Worm (Caenorhabditis elegans) whole organism, mixed stage, embryonic: ENCODE results near the gene F26F2.4.

ENCODE experiments used
- M03D4.4 ChIP-seq: sonication (generic microtip); optimal IDR thresholded peaks from 2 replicates; lab custom pipeline; 2017; ENCODE audit warnings: mild to moderate bottlenecking, missing genetic modification characterization, missing compliant biosample characterization
- elt-1 ChIP-seq: sonication (generic microtip); optimal IDR thresholded peaks from 2 replicates; lab custom pipeline; 2017; ENCODE audit warnings: missing genetic modification characterization, mild to moderate bottlenecking, missing compliant biosample characterization, antibody characterized with exemption, moderate library complexity, borderline replicate concordance; ENCODE audit not compliant: insufficient read depth
- elt-3 ChIP-seq: fragments of 150-350 bp; optimal IDR thresholded peaks from 2 replicates; lab custom pipeline; 2014; ENCODE audit warnings: missing biosample characterization, missing genetic modification characterization
- lin-32 ChIP-seq: fragments of 200-800 bp; sonication (Bioruptor generic); optimal IDR thresholded peaks from 2 replicates; lab custom pipeline; 2018; ENCODE audit warnings: mild to moderate bottlenecking, missing genetic modification characterization, missing compliant biosample characterization
- mls-2 ChIP-seq: sonication (generic microtip); optimal IDR thresholded peaks from 2 replicates; lab custom pipeline; 2016; ENCODE audit warnings: mild to moderate bottlenecking, missing genetic modification characterization, moderate library complexity, missing compliant biosample characterization
- nhr-237 ChIP-seq: fragments of 150-350 bp; optimal IDR thresholded peaks from 2 replicates; lab custom pipeline; 2014; ENCODE audit warnings: missing biosample characterization, missing genetic modification characterization
- nhr-28 ChIP-seq: fragments of 150-350 bp; optimal IDR thresholded peaks from 2 replicates; lab custom pipeline; 2014; ENCODE audit warnings: missing biosample characterization, missing genetic modification characterization
- sem-2 ChIP-seq: fragments of 200-800 bp; sonication (Bioruptor generic); optimal IDR thresholded peaks from 2 replicates; lab custom pipeline; 2018; ENCODE audit warnings: mild to moderate bottlenecking, missing genetic modification characterization, missing compliant biosample characterization
- unc-120 ChIP-seq: sonication (generic microtip); optimal IDR thresholded peaks from 2 replicates; lab custom pipeline; 2017; ENCODE audit warnings: missing genetic modification characterization, missing compliant biosample characterization; ENCODE audit not compliant: poor library complexity, severe bottlenecking
- unc-39 ChIP-seq: fragments of 150-350 bp; optimal IDR thresholded peaks from 2 replicates; lab custom pipeline; 2014; ENCODE audit warnings: missing biosample characterization, missing genetic modification characterization
- zip-8 ChIP-seq: fragments of 150-350 bp; optimal IDR thresholded peaks from 2 replicates; lab custom pipeline; 2014; ENCODE audit warnings: missing biosample characterization, missing genetic modification characterization

DNA sequence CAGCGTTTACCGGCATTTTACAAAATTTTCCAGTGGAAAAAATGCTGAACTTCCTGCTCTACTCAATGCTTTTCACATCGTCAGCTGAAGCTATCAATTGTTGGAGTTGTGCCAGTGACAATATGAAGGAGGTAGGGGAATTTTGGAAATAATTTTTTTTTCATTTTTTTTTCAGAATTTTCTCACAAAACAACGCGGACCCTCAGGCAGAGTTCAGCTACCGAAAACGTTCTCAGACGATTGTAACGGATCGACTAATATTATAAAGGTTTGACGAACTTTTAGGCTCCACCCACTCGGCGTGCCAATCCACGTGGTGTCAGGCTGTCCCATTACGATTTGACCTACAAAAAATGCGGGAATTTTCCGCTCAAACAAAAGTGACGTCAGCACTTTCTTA, 10.4 kb downstream of the F26F2.4 start, which contains the start of gene F26F2.8:
- TF ChIP-seq unc-39, result no peak
- no peak for TF ChIP-seq zip-8
- no peak for TF ChIP-seq nhr-28
- no peak for TF ChIP-seq nhr-237 (tag; lab: Kevin White, UChicago)
- TF ChIP-seq sem-2 (GFP tag; lab: Kevin White, UChicago), result no peak
- no peak for TF ChIP-seq lin-32 (GFP tag; lab: Kevin White, UChicago)
- TF ChIP-seq elt-1, result no peak
- TF ChIP-seq mls-2, result no peak
- TF ChIP-seq elt-3 (tag; lab: Kevin White, UChicago), result no peak
- no peak for TF ChIP-seq M03D4.4 (tag; lab: Kevin White, UChicago)
- TF ChIP-seq unc-120 (tag; lab: Kevin White, UChicago), result no peak
